Worm (Caenorhabditis elegans): ENCODE results near the gene zmp-1.
A peak's percentile ranks its signal among the peaks of the same experiment; 100 is the strongest.

Gene zmp-1

ce11 chrIII:5961560-5961959 is 28.8 kb upstream of the zmp-1 start:
- no peak for TF ChIP-seq elt-4 (tag; optimal IDR thresholded peaks at IDR 0.05)

DNA sequence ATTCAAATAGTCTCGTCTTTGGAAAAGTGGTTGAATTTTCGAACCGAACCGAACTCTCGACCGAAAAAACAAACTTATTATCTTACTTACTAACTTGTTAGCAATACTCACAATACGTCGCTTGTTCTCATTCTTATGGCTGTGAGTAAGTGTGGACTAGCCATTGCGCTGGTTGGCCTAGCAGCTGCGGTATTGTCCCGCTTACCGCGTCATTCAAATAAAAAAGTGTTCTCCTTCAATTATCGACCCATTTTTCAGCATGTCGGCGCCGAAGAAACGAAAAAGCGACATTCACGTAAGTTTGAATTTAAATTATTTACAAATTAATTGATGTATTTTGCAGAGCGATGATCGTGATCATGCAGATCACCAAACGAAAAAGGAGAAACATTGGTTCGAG is 26.3 kb upstream of the zmp-1 start:
- no peak for TF ChIP-seq ttx-3 (tag; optimal IDR thresholded peaks at IDR 0.05)
- no peak for TF ChIP-seq C08G9.2 (tag; optimal IDR thresholded peaks at IDR 0.05)
- TF ChIP-seq ceh-14 (tag; optimal IDR thresholded peaks at IDR 0.05) = no peak
- no peak for TF ChIP-seq sox-2 (GFP tag; IDR thresholded peaks at IDR 0.05)
- TF ChIP-seq Y22D7AL.16 (tag; optimal IDR thresholded peaks at IDR 0.05) = no peak
- no peak for TF ChIP-seq lin-11 (tag; optimal IDR thresholded peaks at IDR 0.05)
- no peak for TF ChIP-seq hlh-15 (tag; optimal IDR thresholded peaks at IDR 0.05)
- TF ChIP-seq nhr-11 (tag; optimal IDR thresholded peaks at IDR 0.05) = no peak
- TF ChIP-seq sdc-2 (tag; optimal IDR thresholded peaks at IDR 0.05) = no peak
- TF ChIP-seq elt-4 (tag; optimal IDR thresholded peaks at IDR 0.05) = no peak
- peak; percentile 14 for TF ChIP-seq ceh-31 (tag; optimal IDR thresholded peaks at IDR 0.05)
- TF ChIP-seq unc-55 (GFP tag; optimal IDR thresholded peaks at IDR 0.05) = no peak
- TF ChIP-seq npax-4 (tag; optimal IDR thresholded peaks at IDR 0.05) = no peak
- TF ChIP-seq tbx-7 (tag; optimal IDR thresholded peaks at IDR 0.05) = no peak
- no peak for TF ChIP-seq syd-9 (tag; optimal IDR thresholded peaks at IDR 0.05)
- peak; percentile 79 for TF ChIP-seq ets-4 (tag; optimal IDR thresholded peaks at IDR 0.05)

DNA sequence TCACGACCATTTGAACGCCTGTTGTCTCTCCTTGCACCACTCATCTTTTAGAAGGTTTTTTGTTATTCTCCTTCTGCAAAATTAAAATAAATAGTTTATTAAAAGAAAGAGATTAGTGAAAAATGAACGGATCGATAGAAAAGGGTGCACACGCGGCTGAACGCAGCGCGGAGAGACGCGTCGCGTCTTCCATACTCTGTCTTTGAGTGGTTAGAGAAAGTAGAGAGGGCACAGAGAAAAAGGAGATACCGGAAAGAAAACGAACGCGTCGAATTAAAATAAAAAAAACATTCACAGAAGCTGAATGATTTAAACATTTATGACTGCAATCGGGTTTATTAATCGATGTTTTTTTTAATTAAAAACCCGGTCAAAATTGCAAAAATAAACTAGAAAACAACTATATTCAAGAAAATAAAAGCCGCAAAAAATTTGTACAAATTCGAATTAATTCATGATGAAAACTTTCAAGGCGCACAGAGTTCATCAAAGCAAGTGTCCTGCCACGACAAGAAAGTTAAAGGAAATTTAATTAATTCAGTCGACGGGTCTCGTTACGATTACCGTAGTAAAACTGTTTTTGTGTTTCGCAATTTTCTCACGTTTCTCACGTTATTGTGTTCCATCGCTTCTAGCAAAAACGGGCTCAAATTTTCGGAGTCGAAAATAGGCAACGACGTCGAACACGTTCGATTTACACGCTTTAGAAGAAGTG is 25.6 kb upstream of the zmp-1 start, which contains the start of the genes nono-1 and nop-1:
TSS of gene nono-1 (minus strand) at position 75 of the 715 bp plus-strand sequence.
TSS of gene nop-1 (plus strand) at position 551 of the 715 bp plus-strand sequence.
- TF ChIP-seq tbx-2 (tag; optimal IDR thresholded peaks at IDR 0.05) = no peak
- no peak for TF ChIP-seq dmd-4 (tag; optimal IDR thresholded peaks at IDR 0.05; ENCODE audit: borderline replicate concordance)
- peak; percentile 40 for TF ChIP-seq ceh-31 (tag; optimal IDR thresholded peaks at IDR 0.05)
- TF ChIP-seq ets-4 (tag; optimal IDR thresholded peaks at IDR 0.05) = peak; percentile 59
- no peak for TF ChIP-seq odd-2 (tag; optimal IDR thresholded peaks at IDR 0.05)
- TF ChIP-seq fkh-6 (tag; optimal IDR thresholded peaks at IDR 0.05) = no peak
- TF ChIP-seq C08G9.2 (tag; optimal IDR thresholded peaks at IDR 0.05) = no peak
- peak; percentile 49 for TF ChIP-seq ceh-48 (tag; optimal IDR thresholded peaks at IDR 0.05)
- no peak for TF ChIP-seq K09A11.1 (tag; optimal IDR thresholded peaks at IDR 0.05; ENCODE audit: insufficient read depth)
- no peak for TF ChIP-seq ama-1 (optimal IDR thresholded peaks at IDR 0.05)
- TF ChIP-seq hlh-6 (tag; optimal IDR thresholded peaks at IDR 0.05) = no peak
- peak; percentile 12 for TF ChIP-seq ceh-34 (tag; optimal IDR thresholded peaks at IDR 0.05)
- TF ChIP-seq eyg-1 (tag; optimal IDR thresholded peaks at IDR 0.05) = no peak
- TF ChIP-seq C38D4.7 (GFP tag; optimal IDR thresholded peaks at IDR 0.05) = no peak
- no peak for TF ChIP-seq fkh-10 (GFP tag; optimal IDR thresholded peaks at IDR 0.05)
- no peak for TF ChIP-seq pax-1 (tag; optimal IDR thresholded peaks at IDR 0.05)
- no peak for TF ChIP-seq K02D7.2 (tag; optimal IDR thresholded peaks at IDR 0.05)
- peak; percentile 65 for TF ChIP-seq nfya-1 (tag; optimal IDR thresholded peaks at IDR 0.05)
- no peak for TF ChIP-seq ceh-24 (tag; optimal IDR thresholded peaks at IDR 0.05)

ce11 chrIII:5953913-5954290 is 21.1 kb upstream of the zmp-1 start:
- TF ChIP-seq tbx-2 (tag; optimal IDR thresholded peaks at IDR 0.05) (peak; percentile 13), ttx-3 (tag; optimal IDR thresholded peaks at IDR 0.05) (no peak), hlh-6 (tag; optimal IDR thresholded peaks at IDR 0.05) (peak; percentile 25)

- no peak for TF ChIP-seq Y22D7AL.16 (tag; optimal IDR thresholded peaks at IDR 0.05)
- no peak for TF ChIP-seq unc-42 (tag; optimal IDR thresholded peaks at IDR 0.05)
- TF ChIP-seq che-1 (tag; optimal IDR thresholded peaks at IDR 0.05) = no peak
- no peak for TF ChIP-seq unc-55 (GFP tag; optimal IDR thresholded peaks at IDR 0.05)
- no peak for TF ChIP-seq C08G9.2 (tag; optimal IDR thresholded peaks at IDR 0.05)
- TF ChIP-seq ceh-45 (GFP tag; IDR thresholded peaks at IDR 0.05) = no peak
- no peak for TF ChIP-seq fax-1 (tag; optimal IDR thresholded peaks at IDR 0.05)
- TF ChIP-seq ceh-18 (tag; optimal IDR thresholded peaks at IDR 0.05) = no peak
- no peak for TF ChIP-seq unc-86 (tag; optimal IDR thresholded peaks at IDR 0.05)
- TF ChIP-seq elt-2 (tag; optimal IDR thresholded peaks at IDR 0.05) = no peak
- TF ChIP-seq sdc-2 (tag; optimal IDR thresholded peaks at IDR 0.05) = no peak
- no peak for TF ChIP-seq lin-11 (tag; optimal IDR thresholded peaks at IDR 0.05)
- no peak for TF ChIP-seq hlh-13 (GFP tag; optimal IDR thresholded peaks at IDR 0.05)
- no peak for TF ChIP-seq sox-4 (tag; optimal IDR thresholded peaks at IDR 0.05)
- TF ChIP-seq pqm-1 (tag; optimal IDR thresholded peaks at IDR 0.05) = no peak
- TF ChIP-seq ceh-48 (tag; optimal IDR thresholded peaks at IDR 0.05) = no peak
These were observed 20.5 kb upstream of the zmp-1 start for ce11 chrIII:5953041-5953912.

Measured in whole organism, late embryonic.